Worm (Caenorhabditis elegans) whole organism, dauer: ENCODE data around the gene Y119D3B.14.

Experiments
- unc-62 ChIP-seq: sonication (generic microtip); optimal IDR thresholded peaks from 2 replicates; lab custom pipeline; 2017; ENCODE audit warnings: missing biosample characterization, missing genetic modification reagents, missing genetic modification characterization

Y119D3B.14 gene

ce11 chrIII:1214680-1215079, 21.1 kb upstream of the Y119D3B.14 start, which contains the start of gene Y119D3B.21:
Gene Y119D3B.21 (plus strand): TSS chrIII:1215000.
- no peak for TF ChIP-seq unc-62

ce11 chrIII:1214121-1214673, 20.6 kb upstream of the Y119D3B.14 start:
- TF ChIP-seq unc-62 = no peak

- no peak for TF ChIP-seq unc-62
Observed at ce11 chrIII:1210638-1211037, 17.0 kb upstream of the Y119D3B.14 start.

- TF ChIP-seq unc-62 = no peak
Observed at ce11 chrIII:1207852-1208251, 14.2 kb upstream of the Y119D3B.14 start, which contains the start of gene orc-3. Gene orc-3 (plus strand): TSS chrIII:1208133.

- TF ChIP-seq unc-62 = no peak
Observed at ce11 chrIII:1207027-1207426, 13.4 kb upstream of the Y119D3B.14 start.

- no peak for TF ChIP-seq unc-62
Observed at ce11 chrIII:1206331-1206730, 12.7 kb upstream of the Y119D3B.14 start.

ce11 chrIII:1205421-1205820, 11.8 kb upstream of the Y119D3B.14 start:
- no peak for TF ChIP-seq unc-62

- TF ChIP-seq unc-62 = no peak
Observed at ce11 chrIII:1201958-1202596, 8.5 kb upstream of the Y119D3B.14 start, which contains the start of the genes mrpl-45 and Y119D3B.12. Gene mrpl-45 (minus strand): TSS chrIII:1202008. Gene Y119D3B.12 (plus strand): TSS chrIII:1202546.

ce11 chrIII:1196192-1196591, 2.6 kb upstream of the Y119D3B.14 start, which contains the start of gene dss-1:
Gene dss-1 (minus strand): TSS chrIII:1196292.
- TF ChIP-seq unc-62 = no peak

ce11 chrIII:1181756-1182155, 11.9 kb downstream of the Y119D3B.14 start, which contains the start of gene nspg-8:
Gene nspg-8 (plus strand): TSS chrIII:1182056.
- TF ChIP-seq unc-62 = no peak

ce11 chrIII:1179006-1179405, 14.6 kb downstream of the Y119D3B.14 start:
- TF ChIP-seq unc-62 = no peak

- TF ChIP-seq unc-62 = no peak
Observed at ce11 chrIII:1176080-1176608, 17.5 kb downstream of the Y119D3B.14 start, which contains the start of gene eak-3. Gene eak-3 (minus strand): TSS chrIII:1176558.

ce11 chrIII:1173331-1173730, 20.3 kb downstream of the Y119D3B.14 start:
- TF ChIP-seq unc-62 = no peak

ce11 chrIII:1169622-1170021, 24.0 kb downstream of the Y119D3B.14 start:
- no peak for TF ChIP-seq unc-62

- TF ChIP-seq unc-62 = no peak
Observed at ce11 chrIII:1166388-1166787, 27.2 kb downstream of the Y119D3B.14 start.

- TF ChIP-seq unc-62 = no peak
Observed at ce11 chrIII:1164668-1165067, 28.9 kb downstream of the Y119D3B.14 start.

ce11 chrIII:1163203-1163602, 30.4 kb downstream of the Y119D3B.14 start:
- TF ChIP-seq unc-62 = no peak

ce11 chrIII:1161946-1162345, 31.7 kb downstream of the Y119D3B.14 start:
- no peak for TF ChIP-seq unc-62
